Worm (Caenorhabditis elegans): Measurements from ENCODE around the gene ptd-2.

Gene ptd-2

ce11 chrV:9271835-9272234 is 21.8 kb downstream of the ptd-2 start (continued):
- TF ChIP-seq madf-6 (GFP tag; IDR thresholded peaks at IDR 0.05) (no peak), ztf-25 (GFP tag; IDR thresholded peaks at IDR 0.05) (no peak), lin-54 (GFP tag; optimal IDR thresholded peaks at IDR 0.05) (no peak)

DNA sequence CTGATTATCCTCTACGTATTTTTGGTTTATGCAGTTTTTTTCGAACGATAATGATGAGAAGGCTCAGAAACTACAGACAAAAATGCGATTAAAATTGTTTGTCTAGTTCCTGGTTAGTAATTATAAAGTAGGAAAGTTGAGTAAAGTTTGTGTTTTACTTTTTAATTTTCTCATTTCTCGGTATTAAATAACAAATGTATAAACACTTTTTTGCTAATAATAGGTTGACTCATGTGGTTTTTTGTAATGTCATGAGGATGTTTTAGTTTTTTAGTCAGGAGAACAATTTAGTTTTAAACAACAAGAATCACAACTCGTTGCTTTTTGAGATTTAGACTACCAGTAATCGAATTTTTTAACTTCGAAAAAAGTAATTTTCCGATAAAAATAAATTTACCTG is 22.6 kb downstream of the ptd-2 start:
- TF ChIP-seq lin-35 (GFP tag; optimal IDR thresholded peaks at IDR 0.05) (no peak), nfya-2 (GFP tag; IDR thresholded peaks at IDR 0.05) (no peak), ztf-3 (GFP tag; optimal IDR thresholded peaks at IDR 0.05) (no peak), ceh-100 (GFP tag; IDR thresholded peaks at IDR 0.05) (no peak), ekl-4 (GFP tag; IDR thresholded peaks at IDR 0.05) (no peak), F55B11.4 (tag; optimal IDR thresholded peaks at IDR 0.05; ENCODE audit: borderline replicate concordance, insufficient read depth) (no peak), F37B4.10 (GFP tag; IDR thresholded peaks at IDR 0.05) (no peak), egl-18 (GFP tag; IDR thresholded peaks at IDR 0.05) (no peak), zfh-2 (GFP tag; conservative IDR thresholded peaks at IDR 0.05) (no peak), nhr-120 (GFP tag; IDR thresholded peaks at IDR 0.05) (no peak), F33H1.4 (GFP tag; IDR thresholded peaks at IDR 0.05) (no peak), die-1 (tag; optimal IDR thresholded peaks at IDR 0.05) (no peak), attf-3 (GFP tag; conservative IDR thresholded peaks at IDR 0.05) (no peak)

- no peak for TF ChIP-seq mxl-1 (tag; optimal IDR thresholded peaks at IDR 0.05)
- TF ChIP-seq chd-7 (tag; optimal IDR thresholded peaks at IDR 0.05) = peak; percentile 42
- no peak for TF ChIP-seq B0336.3 (GFP tag; IDR thresholded peaks at IDR 0.05)
- TF ChIP-seq ceh-27 (GFP tag; optimal IDR thresholded peaks at IDR 0.05) = peak; percentile 81
- no peak for TF ChIP-seq attf-6 (GFP tag; IDR thresholded peaks at IDR 0.05)
- TF ChIP-seq ZK185.1 (tag; optimal IDR thresholded peaks at IDR 0.05; ENCODE audit: poor library complexity, severe bottlenecking) = peak; percentile 12
- TF ChIP-seq attf-5 (GFP tag; optimal IDR thresholded peaks at IDR 0.05) = no peak
- TF ChIP-seq K12H6.12 (tag; optimal IDR thresholded peaks at IDR 0.05) = peak; percentile 51
- TF ChIP-seq somi-1 (GFP tag; optimal IDR thresholded peaks at IDR 0.05) = peak; percentile 62
- no peak for TF ChIP-seq bed-1 (GFP tag; IDR thresholded peaks at IDR 0.05)
- TF ChIP-seq atf-7 (tag; optimal IDR thresholded peaks at IDR 0.05) = peak; percentile 9
- TF ChIP-seq cebp-1 (GFP tag; IDR thresholded peaks at IDR 0.05) = no peak
- TF ChIP-seq cebp-1 (tag; optimal IDR thresholded peaks at IDR 0.05) = no peak
- 0 out of 2 replicates have a peak, but pooled peaks have one; percentile 59 for TF ChIP-seq nfyb-1 (GFP tag; IDR thresholded peaks at IDR 0.05)
- TF ChIP-seq lin-40 (tag; optimal IDR thresholded peaks at IDR 0.05) = peak; percentile 68
- TF ChIP-seq egrh-3 (GFP tag; IDR thresholded peaks at IDR 0.05) = 0 out of 2 replicates have a peak, but pooled peaks have one; percentile 22
- peak; percentile 5 for TF ChIP-seq snpc-4 (GFP tag; optimal IDR thresholded peaks at IDR 0.05)
- TF ChIP-seq snpc-4 (tag; optimal IDR thresholded peaks at IDR 0.05) = no peak
- no peak for TF ChIP-seq C06A6.2 (GFP tag; conservative IDR thresholded peaks at IDR 0.05)
- no peak for TF ChIP-seq lin-35 (GFP tag; optimal IDR thresholded peaks at IDR 0.05)
- TF ChIP-seq hmg-1.2 (GFP tag; IDR thresholded peaks at IDR 0.05) = peak; percentile 66; the same call in 1 of the 2 replicates
- TF ChIP-seq xnd-1 (tag; optimal IDR thresholded peaks at IDR 0.05) = no peak
- TF ChIP-seq nhr-179 (tag; optimal IDR thresholded peaks at IDR 0.05) = no peak
Observed at ce11 chrV:9273587-9273986, 23.6 kb downstream of the ptd-2 start.

Data from whole organism, young adult.